Worm (Caenorhabditis elegans): ENCODE data around the gene Y38H6C.15.

Gene Y38H6C.15

DNA sequence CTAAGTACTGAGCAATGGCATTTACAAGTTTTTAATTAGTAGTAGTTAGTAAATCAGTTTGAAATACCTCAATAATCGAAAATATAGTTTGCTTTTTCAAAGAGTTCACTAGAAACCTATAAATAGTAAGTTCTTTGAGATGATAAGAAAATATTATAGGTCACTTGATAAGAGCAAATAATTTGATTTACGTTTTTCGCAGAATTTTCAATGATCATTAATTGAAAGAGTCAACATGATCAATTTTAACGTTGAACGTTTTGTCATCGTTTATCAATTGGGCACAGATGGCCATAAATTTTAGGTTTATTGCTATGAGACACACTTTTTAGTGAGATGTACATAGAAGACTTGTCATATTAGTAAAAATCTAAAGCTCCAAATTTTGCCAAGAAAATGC, 9.6 kb upstream of the Y38H6C.15 start:
- TF ChIP-seq B0019.2 (GFP tag; conservative IDR thresholded peaks at IDR 0.05) (no peak), K12H6.12 (tag; optimal IDR thresholded peaks at IDR 0.05) (no peak), ccch-3 (GFP tag; optimal IDR thresholded peaks at IDR 0.05) (no peak), ceh-79 (tag; optimal IDR thresholded peaks at IDR 0.05) (no peak), F33H1.4 (GFP tag; IDR thresholded peaks at IDR 0.05) (no peak), B0261.1 (tag; optimal IDR thresholded peaks at IDR 0.05) (no peak), mcd-1 (GFP tag; IDR thresholded peaks at IDR 0.05) (no peak), atf-7 (tag; optimal IDR thresholded peaks at IDR 0.05) (no peak), B0035.1 (tag; optimal IDR thresholded peaks at IDR 0.05) (no peak), lsl-1 (GFP tag; optimal IDR thresholded peaks at IDR 0.05) (no peak), dpff-1 (tag; optimal IDR thresholded peaks at IDR 0.05) (no peak), F10E7.11 (tag; optimal IDR thresholded peaks at IDR 0.05) (no peak), egl-18 (GFP tag; IDR thresholded peaks at IDR 0.05) (no peak)

DNA sequence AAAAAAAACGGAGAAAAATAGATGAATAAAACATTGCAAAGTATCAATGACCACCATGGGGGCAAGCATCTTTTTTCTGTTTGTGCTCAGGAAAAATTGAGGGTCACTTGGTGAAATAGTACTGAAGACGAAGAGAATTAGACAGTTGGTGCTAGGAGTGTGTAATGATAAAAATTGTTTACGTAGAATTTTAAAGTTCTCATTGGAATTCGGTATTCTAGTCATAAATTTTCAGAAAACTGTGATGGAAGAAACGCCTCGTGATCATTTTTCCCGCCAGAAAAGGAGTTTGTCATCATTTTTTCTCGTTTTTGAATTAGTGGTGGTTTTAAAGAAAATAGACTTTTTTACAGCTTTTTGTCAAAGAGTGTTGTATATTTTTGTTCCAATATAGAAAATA, 8.5 kb upstream of the Y38H6C.15 start:
- TF ChIP-seq F22D6.2 (tag; optimal IDR thresholded peaks at IDR 0.05) (no peak), attf-3 (GFP tag; conservative IDR thresholded peaks at IDR 0.05) (no peak), hmg-1.2 (GFP tag; IDR thresholded peaks at IDR 0.05) (peak; percentile 72), nfya-1 (tag; optimal IDR thresholded peaks at IDR 0.05; ENCODE audit: borderline replicate concordance, insufficient read depth) (no peak), pbrm-1 (GFP tag; IDR thresholded peaks at IDR 0.05) (no peak), C06A6.2 (GFP tag; conservative IDR thresholded peaks at IDR 0.05) (no peak)

DNA sequence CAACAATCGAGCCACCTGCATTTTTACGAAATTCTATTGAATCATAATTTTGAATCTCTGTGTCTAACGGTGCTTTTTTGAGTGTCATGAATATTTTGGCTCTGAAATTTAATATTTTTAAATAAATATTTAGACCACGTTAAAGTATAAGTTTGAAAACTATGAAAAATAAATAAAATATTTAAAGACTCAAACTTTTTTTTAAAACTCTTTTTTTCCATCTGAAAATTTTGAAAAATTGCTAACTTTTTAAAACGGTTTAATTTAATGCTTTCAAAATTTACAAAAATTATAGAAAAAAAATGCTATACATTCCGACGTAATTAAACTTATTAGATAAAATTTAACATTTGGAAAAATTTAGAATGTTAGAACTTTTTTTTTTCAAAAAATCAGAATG, 8.0 kb upstream of the Y38H6C.15 start, which contains the start of gene slc-36.3:
TSS of gene slc-36.3 (minus strand) at position 101 of the 400 bp plus-strand sequence.
- TF ChIP-seq fkh-3 (tag; optimal IDR thresholded peaks at IDR 0.05) (no peak), ztf-26 (tag; optimal IDR thresholded peaks at IDR 0.05) (no peak), Y53F4B.3 (GFP tag; IDR thresholded peaks at IDR 0.05) (no peak), ztf-28 (GFP tag; IDR thresholded peaks at IDR 0.05) (no peak), ceh-40 (GFP tag; IDR thresholded peaks at IDR 0.05) (no peak), ztf-22 (GFP tag; optimal IDR thresholded peaks at IDR 0.05) (no peak)

DNA sequence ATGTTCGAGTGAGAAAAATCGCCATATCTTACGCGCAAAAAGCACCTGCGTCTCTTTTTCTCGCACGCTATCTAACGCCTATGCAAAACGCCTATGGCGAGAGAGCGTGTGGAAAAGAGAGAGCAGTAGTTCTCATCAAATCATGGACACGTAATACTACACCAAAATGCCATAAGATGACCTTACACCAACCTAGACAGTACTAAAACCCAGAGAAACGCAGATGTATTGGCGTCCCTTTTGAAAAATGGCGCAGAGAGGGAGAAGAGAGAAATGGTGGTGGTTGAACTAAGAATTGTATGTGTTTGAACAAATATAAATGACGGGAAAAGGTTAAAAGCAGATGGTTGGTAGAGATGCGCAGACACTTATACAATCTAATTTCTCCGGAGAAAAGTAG, 2.9 kb upstream of the Y38H6C.15 start, which contains the start of gene Y38H6C.16:
TSS of gene Y38H6C.16 (minus strand) at position 293 of the 400 bp plus-strand sequence.
- TF ChIP-seq egl-18 (GFP tag; IDR thresholded peaks at IDR 0.05) (no peak), F55B11.4 (tag; optimal IDR thresholded peaks at IDR 0.05; ENCODE audit: borderline replicate concordance, insufficient read depth) (no peak), hmg-1.2 (GFP tag; IDR thresholded peaks at IDR 0.05) (peak; percentile 85)

DNA sequence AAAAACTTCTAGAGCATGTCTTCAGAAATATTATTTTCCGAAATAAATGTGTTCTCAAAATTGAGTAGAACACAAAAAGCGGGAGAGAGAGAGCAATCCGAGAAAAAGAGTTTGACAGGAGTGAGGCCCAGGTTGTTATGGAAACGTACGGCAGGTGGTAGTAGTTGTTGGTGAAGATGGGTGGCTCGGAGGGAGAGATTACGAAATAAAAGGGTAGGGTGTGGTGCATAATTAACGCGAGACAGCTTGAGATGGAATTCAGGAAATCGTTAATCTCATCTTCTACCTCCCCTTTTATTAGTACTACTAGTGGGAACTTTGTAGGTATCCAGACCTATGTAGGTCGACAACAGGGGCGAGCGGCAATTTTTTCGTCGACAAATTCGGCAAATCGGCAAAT, 2.0 kb downstream of the Y38H6C.15 start, which contains the start of gene famh-161:
TSS of gene famh-161 (minus strand) at position 101 of the 400 bp plus-strand sequence.
- TF ChIP-seq pha-4 (tag; optimal IDR thresholded peaks at IDR 0.05), result no peak
- no peak for TF ChIP-seq Y67H2A.10 (GFP tag; conservative IDR thresholded peaks at IDR 0.05)
- TF ChIP-seq nhr-90 (tag; optimal IDR thresholded peaks at IDR 0.05), result no peak
- TF ChIP-seq lir-1 (GFP tag; conservative IDR thresholded peaks at IDR 0.05), result no peak
- no peak for TF ChIP-seq let-607 (tag; optimal IDR thresholded peaks at IDR 0.05)
- TF ChIP-seq lin-40 (tag; optimal IDR thresholded peaks at IDR 0.05), result no peak
- no peak for TF ChIP-seq D2030.7 (GFP tag; IDR thresholded peaks at IDR 0.05)
